Worm (Caenorhabditis elegans) whole organism, L3 larva: Measurements from ENCODE around the gene R10F2.6.

Experiments
- R02D3.7 ChIP-seq: fragments of 150-350 bp; optimal IDR thresholded peaks from 2 replicates; lab custom pipeline; 2014; ENCODE audit warnings: missing biosample characterization, missing genetic modification characterization
- aly-2 ChIP-seq: fragments of 150-350 bp; optimal IDR thresholded peaks from 2 replicates; lab custom pipeline; 2014; ENCODE audit warnings: missing biosample characterization, missing genetic modification characterization
- ceh-28 ChIP-seq: fragments of 150-350 bp; optimal IDR thresholded peaks from 2 replicates; lab custom pipeline; 2014; ENCODE audit warnings: missing biosample characterization, missing genetic modification reagents, missing genetic modification characterization
- ceh-9 ChIP-seq: sonication (generic microtip); optimal IDR thresholded peaks from 2 replicates; lab custom pipeline; 2018; ENCODE audit warnings: missing biosample characterization, missing genetic modification characterization
- egl-27 ChIP-seq: sonication (generic microtip); optimal IDR thresholded peaks from 4 replicates; lab custom pipeline; 2017; ENCODE audit warnings: missing biosample characterization, missing genetic modification reagents, missing genetic modification characterization
- elt-1 ChIP-seq: fragments of 150-350 bp; optimal IDR thresholded peaks from 2 replicates; lab custom pipeline; 2014; ENCODE audit warnings: missing biosample characterization, missing genetic modification characterization
- elt-2 ChIP-seq: sonication (generic microtip); optimal IDR thresholded peaks from 2 replicates; lab custom pipeline; 2016; ENCODE audit warnings: missing genetic modification reagents, mild to moderate bottlenecking, missing genetic modification characterization, missing compliant biosample characterization
- elt-3 ChIP-seq, 3 experiments: fragments of 150-350 bp in 1 of 3; sonication (generic microtip) in 2 of 3; optimal IDR thresholded peaks; 2 replicates in 2 of 3; 4 replicates in 1 of 3; lab custom pipeline; 2014 to 2017; ENCODE audit warnings: missing biosample characterization in 3 of 3, missing genetic modification characterization in 3 of 3
- fos-1 ChIP-seq: fragments of 150-350 bp; optimal IDR thresholded peaks from 2 replicates; lab custom pipeline; 2014; ENCODE audit warnings: missing biosample characterization, missing genetic modification characterization
- hmg-11 ChIP-seq: sonication (generic microtip); optimal IDR thresholded peaks from 2 replicates; lab custom pipeline; 2016; ENCODE audit warnings: missing genetic modification characterization, missing compliant biosample characterization
- jun-1 ChIP-seq: fragments of 150-350 bp; optimal IDR thresholded peaks from 2 replicates; lab custom pipeline; 2014; ENCODE audit warnings: missing biosample characterization, missing genetic modification reagents, missing genetic modification characterization
- lin-15B ChIP-seq: fragments of 150-350 bp; optimal IDR thresholded peaks from 2 replicates; lab custom pipeline; 2014; ENCODE audit warnings: missing biosample characterization, missing genetic modification characterization
- lin-39 ChIP-seq: fragments of 150-350 bp; optimal IDR thresholded peaks from 2 replicates; lab custom pipeline; 2018; ENCODE audit warnings: missing biosample characterization, missing genetic modification reagents, missing genetic modification characterization
- lsy-12 ChIP-seq: sonication (generic microtip); optimal IDR thresholded peaks from 2 replicates; lab custom pipeline; 2016; ENCODE audit warnings: mild to moderate bottlenecking, missing genetic modification characterization, missing compliant biosample characterization
- mdl-1 ChIP-seq: fragments of 150-350 bp; optimal IDR thresholded peaks from 2 replicates; lab custom pipeline; 2014; ENCODE audit warnings: missing biosample characterization, missing genetic modification characterization
- mml-1 ChIP-seq: fragments of 150-350 bp; sonication (generic microtip); optimal IDR thresholded peaks from 3 replicates; lab custom pipeline; 2014; ENCODE audit warnings: missing biosample characterization, missing genetic modification characterization
- nfya-1 ChIP-seq: sonication (generic microtip); optimal IDR thresholded peaks from 2 replicates; lab custom pipeline; 2017; ENCODE audit warnings: missing genetic modification characterization, mild to moderate bottlenecking, missing compliant biosample characterization, antibody characterized with exemption, moderate library complexity; ENCODE audit not compliant: insufficient read depth
- nhr-11 ChIP-seq: fragments of 150-350 bp; optimal IDR thresholded peaks from 2 replicates; lab custom pipeline; 2014; ENCODE audit warnings: missing biosample characterization, missing genetic modification characterization
- nhr-12 ChIP-seq: fragments of 150-350 bp; optimal IDR thresholded peaks from 2 replicates; lab custom pipeline; 2014; ENCODE audit warnings: missing biosample characterization, missing genetic modification characterization
- nhr-23 ChIP-seq: fragments of 150-350 bp; optimal IDR thresholded peaks from 2 replicates; lab custom pipeline; 2014; ENCODE audit warnings: missing biosample characterization, missing genetic modification reagents, missing genetic modification characterization
- nhr-237 ChIP-seq: fragments of 150-350 bp; optimal IDR thresholded peaks from 2 replicates; lab custom pipeline; 2014; ENCODE audit warnings: missing biosample characterization, missing genetic modification characterization
- nhr-25 ChIP-seq: sonication (generic microtip); optimal IDR thresholded peaks from 2 replicates; lab custom pipeline; 2017; ENCODE audit warnings: missing biosample characterization, missing genetic modification characterization
- nhr-28 ChIP-seq: fragments of 150-350 bp; optimal IDR thresholded peaks from 2 replicates; lab custom pipeline; 2014; ENCODE audit warnings: missing biosample characterization, missing genetic modification characterization
- nhr-43 ChIP-seq: sonication (generic microtip); optimal IDR thresholded peaks from 2 replicates; lab custom pipeline; 2016; ENCODE audit warnings: mild to moderate bottlenecking, missing genetic modification characterization, missing compliant biosample characterization; ENCODE audit not compliant: poor library complexity, severe bottlenecking
- nhr-76 ChIP-seq: fragments of 150-350 bp; sonication (generic microtip); optimal IDR thresholded peaks from 5 replicates; lab custom pipeline; 2014; ENCODE audit warnings: missing biosample characterization, missing genetic modification characterization
- nhr-77 ChIP-seq: fragments of 150-350 bp; optimal IDR thresholded peaks from 2 replicates; lab custom pipeline; 2014; ENCODE audit warnings: missing biosample characterization, missing genetic modification characterization
- pha-4 ChIP-seq: fragments of 150-350 bp; optimal IDR thresholded peaks from 2 replicates; lab custom pipeline; 2014; ENCODE audit warnings: missing biosample characterization, missing genetic modification reagents, missing genetic modification characterization
- pqm-1 ChIP-seq: fragments of 150-350 bp; optimal IDR thresholded peaks from 2 replicates; lab custom pipeline; 2017; ENCODE audit warnings: missing biosample characterization, missing genetic modification characterization, inconsistent platforms
- sea-2 ChIP-seq: fragments of 150-350 bp; sonication (generic microtip); optimal IDR thresholded peaks from 4 replicates; lab custom pipeline; 2014; ENCODE audit warnings: missing biosample characterization, missing genetic modification reagents, missing genetic modification characterization
- skn-1 ChIP-seq: fragments of 150-350 bp; optimal IDR thresholded peaks from 2 replicates; lab custom pipeline; 2014; ENCODE audit warnings: missing biosample characterization, missing genetic modification characterization
- unc-39 ChIP-seq: sonication (generic microtip); optimal IDR thresholded peaks from 4 replicates; lab custom pipeline; 2017; ENCODE audit warnings: missing biosample characterization, missing genetic modification characterization
- ztf-4 ChIP-seq: fragments of 150-350 bp; optimal IDR thresholded peaks from 2 replicates; lab custom pipeline; 2014; ENCODE audit warnings: missing biosample characterization, missing genetic modification characterization

Gene R10F2.6

ce11 chrIII:2965534-2965933, 21.6 kb upstream of the R10F2.6 start, which contains the start of gene H05C05.2:
Gene H05C05.2, minus strand, starts transcription at chrIII:2965634.
- TF ChIP-seq nhr-43 = no peak
- TF ChIP-seq nfya-1 (tag; lab: Kevin White, UChicago) = no peak
- TF ChIP-seq pha-4 = no peak
- no peak for TF ChIP-seq skn-1 (tag; lab: Kevin White, UChicago)
- no peak for TF ChIP-seq pqm-1 (tag; lab: Kevin White, UChicago)
- TF ChIP-seq unc-39 = no peak
- no peak for TF ChIP-seq elt-2 (tag; lab: Kevin White, UChicago)
- no peak for TF ChIP-seq mml-1 (tag; lab: Kevin White, UChicago)
- no peak for TF ChIP-seq lin-15B (tag; lab: Kevin White, UChicago)
- no peak for TF ChIP-seq jun-1
- no peak for TF ChIP-seq hmg-11 (tag; lab: Kevin White, UChicago)

- peak; percentile 96 for TF ChIP-seq ceh-28 (tag; lab: Kevin White, UChicago)
Measured at ce11 chrIII:2962878-2963540, 19.1 kb upstream of the R10F2.6 start.

- TF ChIP-seq R02D3.7 = no peak
- peak; percentile 87 for TF ChIP-seq ceh-28 (tag; lab: Kevin White, UChicago)
- TF ChIP-seq fos-1 = no peak
Measured at ce11 chrIII:2961840-2962239, 17.9 kb upstream of the R10F2.6 start.

- TF ChIP-seq ceh-28 (tag; lab: Kevin White, UChicago) = peak; percentile 100
Measured at ce11 chrIII:2960740-2961361, 17.0 kb upstream of the R10F2.6 start.

- TF ChIP-seq nhr-43 = no peak
- no peak for TF ChIP-seq mml-1 (tag; lab: Kevin White, UChicago)
- no peak for TF ChIP-seq sea-2 (GFP tag; lab: Kevin White, UChicago)
- no peak for TF ChIP-seq elt-1
- TF ChIP-seq jun-1 = no peak
- TF ChIP-seq elt-3 (tag; optimal IDR thresholded peaks at IDR 0.05; lab: Kevin White, UChicago) = no peak
- no peak for TF ChIP-seq pha-4
- no peak for TF ChIP-seq nhr-11
- TF ChIP-seq nhr-77 = no peak
- TF ChIP-seq aly-2 = no peak
- TF ChIP-seq pqm-1 (tag; lab: Kevin White, UChicago) = no peak
- no peak for TF ChIP-seq nhr-28 (tag; lab: Kevin White, UChicago)
- TF ChIP-seq egl-27 (tag; lab: Kevin White, UChicago) = no peak
- no peak for TF ChIP-seq nhr-23 (tag; lab: Kevin White, UChicago)
- no peak for TF ChIP-seq mdl-1 (tag; lab: Kevin White, UChicago)
Measured at ce11 chrIII:2952437-2952836, 8.5 kb upstream of the R10F2.6 start.

ce11 chrIII:2948310-2948961, 4.5 kb upstream of the R10F2.6 start:
- TF ChIP-seq nfya-1 (tag; lab: Kevin White, UChicago) = peak; percentile 10
- no peak for TF ChIP-seq hmg-11 (tag; lab: Kevin White, UChicago)
- no peak for TF ChIP-seq elt-3 (tag; optimal IDR thresholded peaks at IDR 0.05; lab: Kevin White, UChicago)
- peak; percentile 90 for TF ChIP-seq elt-2 (tag; lab: Kevin White, UChicago)
- no peak for TF ChIP-seq ceh-9
- TF ChIP-seq mml-1 (tag; lab: Kevin White, UChicago) = no peak
- TF ChIP-seq nhr-12 (tag; lab: Kevin White, UChicago) = no peak
- no peak for TF ChIP-seq fos-1
- no peak for TF ChIP-seq unc-39
- TF ChIP-seq nhr-23 (tag; lab: Kevin White, UChicago) = peak; percentile 66
- peak; percentile 57 for TF ChIP-seq nhr-25
- TF ChIP-seq jun-1 = peak; percentile 4
- peak; percentile 83 for TF ChIP-seq pqm-1 (tag; lab: Kevin White, UChicago)
- TF ChIP-seq pha-4 = no peak
- no peak for TF ChIP-seq nhr-43
- no peak for TF ChIP-seq nhr-76
- no peak for TF ChIP-seq lin-39 (tag; lab: Kevin White, UChicago)
- no peak for TF ChIP-seq lsy-12 (tag; lab: Kevin White, UChicago)
- no peak for TF ChIP-seq R02D3.7
- TF ChIP-seq nhr-237 (tag; lab: Kevin White, UChicago) = no peak
- peak; percentile 47 for TF ChIP-seq ceh-28 (tag; lab: Kevin White, UChicago)
- TF ChIP-seq skn-1 (tag; lab: Kevin White, UChicago) = no peak
- no peak for TF ChIP-seq lin-15B (tag; lab: Kevin White, UChicago)
- no peak for TF ChIP-seq ztf-4 (tag; lab: Kevin White, UChicago)
